Worm (Caenorhabditis elegans) whole organism, young adult: ENCODE results near the gene glod-4.

Experiments used
- B0336.3 ChIP-seq: fragments of 200-800 bp; sonication (Bioruptor generic); IDR thresholded peaks from 2 replicates; pipeline ENCODE4 v1.3.6; 2022; ENCODE audit warnings: missing genetic modification characterization, missing compliant biosample characterization
- F37B4.10 ChIP-seq: fragments of 200-800 bp; sonication (Bioruptor generic); IDR thresholded peaks from 2 replicates; pipeline ENCODE4 v1.3.6; 2022; ENCODE audit warnings: missing genetic modification characterization, missing compliant biosample characterization
- F57A8.1 ChIP-seq: fragments of 200-800 bp; sonication (Bioruptor generic); optimal IDR thresholded peaks from 2 replicates; lab custom pipeline; 2018; ENCODE audit warnings: mild to moderate bottlenecking, missing genetic modification characterization, moderate library complexity, missing compliant biosample characterization
- T07F8.4 ChIP-seq: sonication (generic microtip); optimal IDR thresholded peaks from 2 replicates; lab custom pipeline; 2016; ENCODE audit warnings: mild to moderate bottlenecking, missing genetic modification characterization, moderate library complexity, missing compliant biosample characterization
- ama-1 ChIP-seq, 3 experiments: fragments of 150-350 bp in 1 of 3; sonication (generic microtip) in 2 of 3; optimal IDR thresholded peaks; 2 replicates each; lab custom pipeline; 2014 to 2018; ENCODE audit warnings: missing biosample characterization in 2 of 3, missing genetic modification characterization in 2 of 3, missing genetic modification reagents in 2 of 3
- cebp-1 ChIP-seq, 2 experiments: fragments of 200-800 bp in 1 of 2; sonication (Bioruptor generic) in 1 of 2; sonication (generic microtip) in 1 of 2; IDR thresholded peaks in 1 of 2; optimal IDR thresholded peaks in 1 of 2; 2 replicates each; pipeline versions ENCODE4 v1.3.6 to Lab custom; 2017 to 2022; ENCODE audit warnings: missing compliant biosample characterization in 2 of 2, missing genetic modification characterization in 2 of 2, mild to moderate bottlenecking in 1 of 2, missing genetic modification reagents in 1 of 2, moderate library complexity in 1 of 2
- egl-18 ChIP-seq: fragments of 200-800 bp; sonication (Bioruptor generic); IDR thresholded peaks from 2 replicates; pipeline ENCODE4 v1.3.6; 2022; ENCODE audit warnings: missing genetic modification reagents, missing genetic modification characterization, missing compliant biosample characterization
- pha-4 ChIP-seq: fragments of 150-350 bp; sonication (generic microtip); optimal IDR thresholded peaks from 2 replicates; lab custom pipeline; 2014; ENCODE audit warnings: missing biosample characterization, missing genetic modification reagents, missing genetic modification characterization
- unc-62 ChIP-seq: fragments of 150-350 bp; optimal IDR thresholded peaks from 2 replicates; lab custom pipeline; 2014; ENCODE audit warnings: missing biosample characterization, missing genetic modification reagents, missing genetic modification characterization
- ztf-25 ChIP-seq: fragments of 200-800 bp; sonication (Bioruptor generic); IDR thresholded peaks from 2 replicates; pipeline ENCODE4 v1.3.6; 2022; ENCODE audit warnings: missing genetic modification reagents, missing genetic modification characterization, missing compliant biosample characterization

DNA sequence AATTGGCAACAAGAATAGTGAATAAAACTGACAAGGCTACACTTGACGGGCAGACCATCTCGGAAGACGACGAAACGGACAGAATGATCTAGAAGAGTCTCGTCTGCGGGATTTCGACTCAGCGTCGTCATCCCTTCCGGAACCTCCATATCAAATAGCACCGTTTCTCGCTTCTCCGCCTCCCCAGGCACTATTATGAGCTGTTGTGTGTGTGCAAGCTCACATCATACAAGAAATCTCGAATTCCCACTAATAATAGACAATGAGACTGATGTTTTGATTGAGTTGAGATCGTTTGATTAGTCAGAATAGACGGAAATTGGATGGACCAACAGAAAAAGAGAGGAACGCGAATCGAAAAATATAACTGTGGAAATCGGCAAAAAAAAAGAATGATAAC is 36.8 kb downstream of the glod-4 start, which contains the start of gene spp-28:
- TF ChIP-seq T07F8.4 (no peak), F57A8.1 (GFP tag; lab: Kevin White, UChicago) (no peak), B0336.3 (GFP tag; lab: Robert Waterston, UW) (no peak), egl-18 (GFP tag; lab: Robert Waterston, UW) (no peak), ztf-25 (no peak), pha-4 (tag; lab: Kevin White, UChicago) (no peak), unc-62 (GFP tag; lab: Kevin White, UChicago) (no peak), ama-1 (optimal IDR thresholded peaks at IDR 0.05; lab: Kevin White, UChicago) (no peak), ama-1 (GFP tag; optimal IDR thresholded peaks at IDR 0.05; lab: Kevin White, UChicago) (no peak), F37B4.10 (GFP tag; lab: Robert Waterston, UW) (no peak), cebp-1 (GFP tag; IDR thresholded peaks at IDR 0.05; lab: Robert Waterston, UW) (no peak), cebp-1 (tag; optimal IDR thresholded peaks at IDR 0.05; lab: Kevin White, UChicago) (no peak)
